Fruit fly (Drosophila melanogaster): Measurements from ENCODE around the gene Nph.

Nph gene

dm6 chr3R:29993134-29993533, 11.5 kb downstream of the Nph start, which contains the start of gene Acph-1:
Acph-1 (minus strand) TSS chr3R:29993411.
- TF ChIP-seq CTCF (optimal IDR thresholded peaks at IDR 0.05) (no peak), CG8478 (optimal IDR thresholded peaks at IDR 0.05) (no peak)

dm6 chr3R:29990681-29991080, 14.0 kb downstream of the Nph start:
- TF ChIP-seq CTCF (optimal IDR thresholded peaks at IDR 0.05) = no peak
- TF ChIP-seq CG8478 (optimal IDR thresholded peaks at IDR 0.05) = no peak

dm6 chr3R:29985219-29985618, 19.4 kb downstream of the Nph start:
- no peak for TF ChIP-seq CTCF (optimal IDR thresholded peaks at IDR 0.05)
- TF ChIP-seq CG8478 (optimal IDR thresholded peaks at IDR 0.05) = no peak

dm6 chr3R:29983886-29984285, 20.8 kb downstream of the Nph start:
- TF ChIP-seq CG8478 (optimal IDR thresholded peaks at IDR 0.05) (no peak), CTCF (optimal IDR thresholded peaks at IDR 0.05) (no peak)

- TF ChIP-seq CG8478 (optimal IDR thresholded peaks at IDR 0.05) = no peak
- TF ChIP-seq CTCF (optimal IDR thresholded peaks at IDR 0.05) = no peak
Measured at dm6 chr3R:29983073-29983544, 21.6 kb downstream of the Nph start, which contains the start of gene CG7896. CG7896 (plus strand) TSS chr3R:29983426.

dm6 chr3R:29982027-29982426, 22.6 kb downstream of the Nph start:
- TF ChIP-seq CG8478 (optimal IDR thresholded peaks at IDR 0.05) (no peak), CTCF (optimal IDR thresholded peaks at IDR 0.05) (no peak)

dm6 chr3R:29981479-29981878, 23.2 kb downstream of the Nph start:
- TF ChIP-seq CG8478 (optimal IDR thresholded peaks at IDR 0.05) (no peak), CTCF (optimal IDR thresholded peaks at IDR 0.05) (no peak)

- TF ChIP-seq CTCF (optimal IDR thresholded peaks at IDR 0.05) = no peak
- TF ChIP-seq CG8478 (optimal IDR thresholded peaks at IDR 0.05) = no peak
Measured at dm6 chr3R:29978595-29978994, 26.1 kb downstream of the Nph start.

dm6 chr3R:29969347-29969746, 35.3 kb downstream of the Nph start, which contains the start of gene TkR99D:
TkR99D (minus strand) TSS chr3R:29969447.
- TF ChIP-seq CG8478 (optimal IDR thresholded peaks at IDR 0.05) (no peak), CTCF (optimal IDR thresholded peaks at IDR 0.05) (no peak)

dm6 chr3R:29963102-29963501, 41.6 kb downstream of the Nph start:
- TF ChIP-seq CTCF (optimal IDR thresholded peaks at IDR 0.05) = no peak
- no peak for TF ChIP-seq CG8478 (optimal IDR thresholded peaks at IDR 0.05)

- TF ChIP-seq CG8478 (optimal IDR thresholded peaks at IDR 0.05) = no peak
- TF ChIP-seq CTCF (optimal IDR thresholded peaks at IDR 0.05) = no peak
Measured at dm6 chr3R:29959329-29959728, 45.3 kb downstream of the Nph start.

All from S2 (cell line).